Fruit fly (Drosophila melanogaster) whole organism, pupa: Measurements from ENCODE around the gene phtm.
A peak's percentile ranks its signal among the peaks of the same experiment; 100 is the strongest.

Source experiments
- CG10348 ChIP-seq: fragments of 200-800 bp; sonication (Bioruptor generic); IDR thresholded peaks from 2 replicates; pipeline ENCODE4 v1.3.6; 2022; ENCODE audit warnings: missing biosample characterization, missing genetic modification characterization
- CG12605 ChIP-seq: fragments of 200-800 bp; sonication (Bioruptor generic); IDR thresholded peaks from 2 replicates; pipeline ENCODE4 v1.3.6; 2022; ENCODE audit warnings: missing biosample characterization, missing genetic modification characterization
- CG13204 ChIP-seq: fragments of 200-800 bp; sonication (Bioruptor generic); optimal IDR thresholded peaks from 2 replicates; lab custom pipeline; 2018; ENCODE audit warnings: missing biosample characterization, mild to moderate bottlenecking, missing genetic modification characterization, moderate library complexity
- CG14655 ChIP-seq: fragments of 200-800 bp; sonication (Bioruptor generic); optimal IDR thresholded peaks from 3 replicates; lab custom pipeline; 2017; ENCODE audit warnings: mild to moderate bottlenecking, missing biosample characterization, missing genetic modification reagents, missing genetic modification characterization
- CG15710 ChIP-seq: fragments of 200-800 bp; sonication (Bioruptor generic); optimal IDR thresholded peaks from 2 replicates; lab custom pipeline; 2018; ENCODE audit warnings: missing biosample characterization, mild to moderate bottlenecking, missing genetic modification characterization, moderate library complexity
- CG17806 ChIP-seq: fragments of 200-800 bp; sonication (Bioruptor generic); optimal IDR thresholded peaks from 2 replicates; lab custom pipeline; 2018; ENCODE audit warnings: missing biosample characterization, mild to moderate bottlenecking, missing genetic modification characterization, moderate library complexity
- CG32121 ChIP-seq: fragments of 200-800 bp; sonication (Bioruptor generic); IDR thresholded peaks from 2 replicates; pipeline ENCODE4 v1.3.6; 2022; ENCODE audit warnings: missing biosample characterization, missing genetic modification characterization
- CG34367 ChIP-seq: fragments of 200-800 bp; sonication (Bioruptor generic); optimal IDR thresholded peaks from 2 replicates; lab custom pipeline; 2018; ENCODE audit warnings: missing biosample characterization, mild to moderate bottlenecking, missing genetic modification characterization
- CG4496 ChIP-seq: fragments of 200-800 bp; sonication (Bioruptor generic); IDR thresholded peaks from 3 replicates; pipeline ENCODE4 v1.3.6; 2022; ENCODE audit warnings: missing biosample characterization, missing genetic modification characterization
- CG8159 ChIP-seq: fragments of 200-800 bp; sonication (Bioruptor generic); optimal IDR thresholded peaks from 3 replicates; lab custom pipeline; 2018; ENCODE audit warnings: missing biosample characterization, mild to moderate bottlenecking, missing genetic modification characterization, moderate library complexity
- CG8301 ChIP-seq: fragments of 200-800 bp; sonication (Bioruptor generic); optimal IDR thresholded peaks from 2 replicates; lab custom pipeline; 2018; ENCODE audit warnings: missing biosample characterization, mild to moderate bottlenecking, missing genetic modification characterization
- CG9948 ChIP-seq: fragments of 200-800 bp; sonication (Bioruptor generic); optimal IDR thresholded peaks from 2 replicates; lab custom pipeline; 2018; ENCODE audit warnings: missing biosample characterization, mild to moderate bottlenecking, missing genetic modification characterization, moderate library complexity
- D1 ChIP-seq: fragments of 200-800 bp; sonication (Bioruptor generic); optimal IDR thresholded peaks from 2 replicates; lab custom pipeline; 2018; ENCODE audit warnings: missing biosample characterization, mild to moderate bottlenecking, missing genetic modification characterization, moderate library complexity
- EcR ChIP-seq: fragments of 200-800 bp; sonication (Bioruptor generic); optimal IDR thresholded peaks from 3 replicates; lab custom pipeline; 2019; ENCODE audit warnings: missing biosample characterization, missing genetic modification characterization, mild to moderate bottlenecking, moderate library complexity, missing genetic modification reagents
- Ets98B ChIP-seq: fragments of 200-800 bp; sonication (Bioruptor generic); IDR thresholded peaks from 2 replicates; pipeline ENCODE4 v1.3.6; 2022; ENCODE audit warnings: missing biosample characterization, missing genetic modification characterization
- Pif1A ChIP-seq: fragments of 200-800 bp; sonication (Bioruptor generic); optimal IDR thresholded peaks from 3 replicates; lab custom pipeline; 2016; ENCODE audit warnings: missing biosample characterization, missing genetic modification characterization
- Pif1B ChIP-seq: fragments of 200-800 bp; sonication (Bioruptor generic); optimal IDR thresholded peaks from 3 replicates; lab custom pipeline; 2016; ENCODE audit warnings: missing biosample characterization, missing genetic modification characterization
- fd96Ca ChIP-seq: fragments of 200-800 bp; sonication (Bioruptor generic); IDR thresholded peaks from 3 replicates; pipeline ENCODE4 v1.3.6; 2022; ENCODE audit warnings: missing biosample characterization, missing genetic modification characterization
- gl ChIP-seq: fragments of 200-800 bp; sonication (Bioruptor generic); optimal IDR thresholded peaks from 2 replicates; lab custom pipeline; 2018; ENCODE audit warnings: missing biosample characterization, mild to moderate bottlenecking, missing genetic modification characterization
- rn ChIP-seq: fragments of 200-800 bp; sonication (Bioruptor generic); IDR thresholded peaks from 2 replicates; pipeline ENCODE4 v1.3.6; 2022; ENCODE audit warnings: missing biosample characterization, missing genetic modification characterization

phtm gene

DNA sequence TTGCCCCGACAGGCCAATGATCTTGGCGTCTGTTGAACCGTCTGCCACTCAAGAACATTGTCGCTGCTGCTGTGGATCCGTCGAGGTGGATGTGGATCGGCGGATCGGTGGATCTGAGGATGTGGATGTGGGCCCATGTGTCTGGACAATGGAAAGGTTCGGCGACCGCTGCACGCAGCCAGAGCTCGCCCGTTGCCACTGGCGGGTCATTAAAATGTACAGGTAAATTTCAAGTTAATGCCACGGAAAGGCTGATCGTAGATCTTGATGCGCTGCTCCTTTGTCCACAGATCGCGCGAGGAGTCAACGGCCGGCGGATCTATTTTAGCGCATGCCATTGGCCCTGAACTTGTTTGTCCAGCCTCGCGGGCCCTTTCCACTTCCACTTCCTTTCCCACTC, 1.1 kb upstream of the phtm start:
- no peak for TF ChIP-seq gl (tag; lab: Kevin White, UChicago)
- TF ChIP-seq EcR, result peak; percentile 99
- TF ChIP-seq CG13204, result peak; percentile 46
- no peak for TF ChIP-seq Pif1A (GFP tag; lab: Kevin White, UChicago)

DNA sequence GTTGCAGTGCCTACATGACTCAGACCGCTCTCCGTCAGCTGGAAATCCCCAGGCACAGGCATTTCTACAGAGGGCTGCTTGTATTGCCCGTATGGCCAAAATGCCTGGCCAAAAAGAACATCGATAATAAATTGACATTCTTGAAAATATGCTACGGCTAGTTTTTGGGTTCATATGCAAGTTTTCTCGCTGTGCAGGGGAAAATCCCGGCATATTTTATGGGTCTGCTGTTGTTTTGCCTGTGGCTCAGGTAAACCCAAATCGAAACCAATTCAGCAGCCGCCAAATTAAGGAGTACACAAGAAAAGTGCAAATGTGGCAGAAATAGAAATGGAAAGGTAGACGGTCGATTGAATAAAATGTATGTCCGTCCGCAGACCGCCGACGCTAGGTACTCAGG, 638 bp upstream of the phtm start:
- TF ChIP-seq D1, result no peak
- no peak for TF ChIP-seq CG13204
- no peak for TF ChIP-seq CG9948
- no peak for TF ChIP-seq rn
- no peak for TF ChIP-seq CG12605
- TF ChIP-seq Pif1A (GFP tag; lab: Kevin White, UChicago), result no peak
- no peak for TF ChIP-seq CG17806
- no peak for TF ChIP-seq CG32121
- no peak for TF ChIP-seq CG15710 (tag; lab: Kevin White, UChicago)
- no peak for TF ChIP-seq fd96Ca (GFP tag; lab: Robert Waterston, UW)
- TF ChIP-seq CG34367 (tag; lab: Kevin White, UChicago), result no peak
- no peak for TF ChIP-seq CG10348 (GFP tag; lab: Robert Waterston, UW)
- TF ChIP-seq Ets98B (GFP tag; lab: Robert Waterston, UW), result no peak
- no peak for TF ChIP-seq CG8301
- TF ChIP-seq CG14655, result no peak
- no peak for TF ChIP-seq CG4496
- no peak for TF ChIP-seq Pif1B (GFP tag; lab: Kevin White, UChicago)
- TF ChIP-seq gl (tag; lab: Kevin White, UChicago), result no peak

- TF ChIP-seq EcR (peak; percentile 67), CG14655 (no peak), CG13204 (peak; percentile 76), CG32121 (0 out of 2 replicates have a peak, but pooled peaks have one; percentile 18)
Observed at dm6 chrX:18692948-18693502, 7.5 kb downstream of the phtm start, which contains the start of gene Cyp18a1. Gene Cyp18a1, minus strand, starts transcription at chrX:18693042.

- TF ChIP-seq CG15710 (tag; lab: Kevin White, UChicago) (no peak), EcR (peak; percentile 98)
- TF ChIP-seq, all 21 proteins: peak for 1
Observed at dm6 chrX:18695603-18696002, 10.0 kb downstream of the phtm start.

dm6 chrX:18699268-18700140, 13.9 kb downstream of the phtm start:
- TF ChIP-seq CG15710 (tag; lab: Kevin White, UChicago) (no peak), CG13204 (no peak), CG10348 (GFP tag; lab: Robert Waterston, UW) (no peak), CG12605 (no peak), gl (tag; lab: Kevin White, UChicago) (peak; percentile 26), CG34367 (tag; lab: Kevin White, UChicago) (no peak), CG32121 (no peak), EcR (peak; percentile 92), CG8159 (peak; percentile 28), fd96Ca (GFP tag; lab: Robert Waterston, UW) (no peak), CG14655 (no peak)

DNA sequence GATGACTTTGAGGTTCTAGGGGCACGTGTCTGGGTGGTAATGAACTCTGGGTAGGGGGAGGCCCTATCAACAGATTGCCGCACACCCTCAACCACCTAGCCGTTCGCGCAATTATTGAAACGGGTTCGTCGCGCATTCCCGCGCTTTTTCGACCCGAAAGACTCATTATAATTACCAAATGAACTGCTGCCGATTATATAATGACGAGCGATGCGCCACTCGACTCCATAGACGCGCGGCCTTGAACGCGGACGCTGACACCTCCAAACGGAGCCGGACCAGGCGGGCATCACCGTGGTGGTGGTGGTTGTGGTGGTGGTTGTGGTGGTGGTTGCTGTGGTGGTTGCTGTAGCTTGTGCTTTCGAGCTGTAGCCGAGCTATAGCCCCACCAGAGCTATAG, 15.0 kb downstream of the phtm start:
- TF ChIP-seq EcR (peak; percentile 21), CG12605 (no peak)

- TF ChIP-seq CG8159, result peak; percentile 2
- TF ChIP-seq CG4496, result no peak
- no peak for TF ChIP-seq Ets98B (GFP tag; lab: Robert Waterston, UW)
- TF ChIP-seq Pif1B (GFP tag; lab: Kevin White, UChicago), result no peak
- peak; percentile 82 for TF ChIP-seq EcR
- peak; percentile 6 for TF ChIP-seq CG34367 (tag; lab: Kevin White, UChicago)
- no peak for TF ChIP-seq CG9948
- no peak for TF ChIP-seq Pif1A (GFP tag; lab: Kevin White, UChicago)
- TF ChIP-seq CG14655, result no peak
- no peak for TF ChIP-seq CG32121
- TF ChIP-seq CG8301, result no peak
- no peak for TF ChIP-seq CG17806
- no peak for TF ChIP-seq CG15710 (tag; lab: Kevin White, UChicago)
Observed at dm6 chrX:18701752-18702151, 16.2 kb downstream of the phtm start.

DNA sequence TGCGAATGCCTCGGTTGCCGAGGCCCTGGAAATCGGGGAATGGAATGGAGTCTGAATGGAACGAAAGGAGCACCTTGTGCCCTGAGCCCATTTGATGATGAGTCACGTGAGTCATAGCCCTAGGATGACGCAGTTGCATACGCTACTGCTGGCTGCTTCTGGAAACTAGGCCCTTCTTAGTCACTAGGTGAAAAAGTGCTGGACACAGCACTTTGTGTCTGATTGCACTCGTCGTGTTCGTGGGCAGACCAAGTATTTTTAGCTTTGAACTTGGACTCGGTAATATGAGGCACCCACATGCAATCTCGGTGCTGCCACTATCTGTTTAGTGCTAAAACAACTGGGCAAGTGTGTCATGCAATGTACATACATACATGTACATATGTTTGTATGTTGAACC, 16.7 kb downstream of the phtm start:
- no peak for TF ChIP-seq CG8159
- TF ChIP-seq EcR, result no peak
- no peak for TF ChIP-seq fd96Ca (GFP tag; lab: Robert Waterston, UW)
- TF ChIP-seq CG14655, result no peak
- TF ChIP-seq Pif1A (GFP tag; lab: Kevin White, UChicago), result no peak
